Worm (Caenorhabditis elegans) whole organism, late embryonic: Measurements from ENCODE around the gene F11A5.13.

Experiments
- C08G9.2 ChIP-seq: sonication (generic microtip); optimal IDR thresholded peaks from 2 replicates; lab custom pipeline; 2016; ENCODE audit warnings: mild to moderate bottlenecking, missing genetic modification characterization, moderate library complexity, missing compliant biosample characterization
- C38D4.7 ChIP-seq: fragments of 200-800 bp; sonication (Bioruptor generic); optimal IDR thresholded peaks from 2 replicates; lab custom pipeline; 2018; ENCODE audit warnings: mild to moderate bottlenecking, missing genetic modification characterization, moderate library complexity, missing compliant biosample characterization
- F13H6.1 ChIP-seq: sonication (generic microtip); optimal IDR thresholded peaks from 2 replicates; lab custom pipeline; 2016; ENCODE audit warnings: missing genetic modification characterization, missing compliant biosample characterization
- K09A11.1 ChIP-seq: sonication (generic microtip); optimal IDR thresholded peaks from 2 replicates; lab custom pipeline; 2017; ENCODE audit warnings: antibody characterized with exemption, mild to moderate bottlenecking, missing genetic modification characterization, missing compliant biosample characterization; ENCODE audit not compliant: insufficient read depth
- ahr-1 ChIP-seq: sonication (generic microtip); optimal IDR thresholded peaks from 2 replicates; lab custom pipeline; 2016; ENCODE audit warnings: missing genetic modification characterization, missing compliant biosample characterization
- ceh-14 ChIP-seq: sonication (generic microtip); optimal IDR thresholded peaks from 2 replicates; lab custom pipeline; 2016; ENCODE audit warnings: missing genotype, missing genetic modification characterization, missing compliant biosample characterization
- ceh-19 ChIP-seq: fragments of 200-800 bp; sonication (Bioruptor generic); optimal IDR thresholded peaks from 2 replicates; lab custom pipeline; 2018; ENCODE audit warnings: mild to moderate bottlenecking, missing genetic modification characterization, missing compliant biosample characterization
- ceh-22 ChIP-seq: sonication (generic microtip); optimal IDR thresholded peaks from 2 replicates; lab custom pipeline; 2017; ENCODE audit warnings: missing biosample characterization, missing genetic modification characterization
- ceh-24 ChIP-seq: sonication (generic microtip); optimal IDR thresholded peaks from 2 replicates; lab custom pipeline; 2016; ENCODE audit warnings: mild to moderate bottlenecking, missing genetic modification characterization, missing compliant biosample characterization
- ceh-31 ChIP-seq: sonication (generic microtip); optimal IDR thresholded peaks from 2 replicates; lab custom pipeline; 2016; ENCODE audit warnings: missing genetic modification characterization, missing compliant biosample characterization
- ceh-9 ChIP-seq: sonication (generic microtip); optimal IDR thresholded peaks from 2 replicates; lab custom pipeline; 2016; ENCODE audit warnings: mild to moderate bottlenecking, missing genetic modification characterization, inconsistent platforms, missing compliant biosample characterization
- dmd-4 ChIP-seq: sonication (generic microtip); optimal IDR thresholded peaks from 2 replicates; lab custom pipeline; 2016; ENCODE audit warnings: borderline replicate concordance, missing genetic modification characterization, missing compliant biosample characterization
- elt-2 ChIP-seq: sonication (generic microtip); optimal IDR thresholded peaks from 2 replicates; lab custom pipeline; 2016; ENCODE audit warnings: missing genetic modification reagents, missing genetic modification characterization, missing compliant biosample characterization
- elt-4 ChIP-seq: sonication (generic microtip); optimal IDR thresholded peaks from 2 replicates; lab custom pipeline; 2016; ENCODE audit warnings: missing genetic modification characterization, missing compliant biosample characterization
- eyg-1 ChIP-seq: sonication (generic microtip); optimal IDR thresholded peaks from 2 replicates; lab custom pipeline; 2016; ENCODE audit warnings: missing genotype, missing genetic modification characterization, missing compliant biosample characterization
- hlh-15 ChIP-seq: sonication (generic microtip); optimal IDR thresholded peaks from 2 replicates; lab custom pipeline; 2016; ENCODE audit warnings: missing genetic modification characterization, missing compliant biosample characterization
- hlh-8 ChIP-seq: sonication (generic microtip); optimal IDR thresholded peaks from 2 replicates; lab custom pipeline; 2016; ENCODE audit warnings: missing genotype, missing genetic modification characterization, missing compliant biosample characterization
- lin-11 ChIP-seq: fragments of 200-800 bp; sonication (Bioruptor generic); optimal IDR thresholded peaks from 2 replicates; lab custom pipeline; 2018; ENCODE audit warnings: mild to moderate bottlenecking, missing genetic modification characterization, missing compliant biosample characterization
- madf-2 ChIP-seq: sonication (generic microtip); optimal IDR thresholded peaks from 2 replicates; lab custom pipeline; 2017; ENCODE audit warnings: missing genetic modification characterization, missing compliant biosample characterization
- mec-3 ChIP-seq: sonication (generic microtip); optimal IDR thresholded peaks from 2 replicates; lab custom pipeline; 2016; ENCODE audit warnings: borderline replicate concordance, missing genetic modification characterization, missing compliant biosample characterization
- nfya-1 ChIP-seq: sonication (generic microtip); optimal IDR thresholded peaks from 2 replicates; lab custom pipeline; 2017; ENCODE audit warnings: missing genetic modification characterization, mild to moderate bottlenecking, missing compliant biosample characterization, antibody characterized with exemption, moderate library complexity
- nhr-11 ChIP-seq: fragments of 150-350 bp; optimal IDR thresholded peaks from 2 replicates; lab custom pipeline; 2014; ENCODE audit warnings: missing biosample characterization, missing genetic modification characterization
- nhr-232 ChIP-seq: sonication (generic microtip); optimal IDR thresholded peaks from 2 replicates; lab custom pipeline; 2016; ENCODE audit warnings: missing genetic modification characterization, missing compliant biosample characterization
- npax-4 ChIP-seq: sonication (generic microtip); optimal IDR thresholded peaks from 2 replicates; lab custom pipeline; 2016; ENCODE audit warnings: missing genetic modification characterization, missing compliant biosample characterization
- odd-2 ChIP-seq: sonication (generic microtip); optimal IDR thresholded peaks from 2 replicates; lab custom pipeline; 2017; ENCODE audit warnings: antibody characterized with exemption, mild to moderate bottlenecking, missing genetic modification characterization, missing compliant biosample characterization
- pha-2 ChIP-seq: sonication (generic microtip); optimal IDR thresholded peaks from 2 replicates; lab custom pipeline; 2017; ENCODE audit warnings: mild to moderate bottlenecking, missing genetic modification characterization, missing compliant biosample characterization
- pha-4 ChIP-seq: fragments of 150-350 bp; optimal IDR thresholded peaks from 2 replicates; lab custom pipeline; 2018; ENCODE audit warnings: missing biosample characterization, missing genetic modification reagents, missing genetic modification characterization
- pqm-1 ChIP-seq: sonication (generic microtip); optimal IDR thresholded peaks from 2 replicates; lab custom pipeline; 2016; ENCODE audit warnings: missing genetic modification characterization, missing compliant biosample characterization
- pros-1 ChIP-seq: fragments of 150-350 bp; optimal IDR thresholded peaks from 2 replicates; lab custom pipeline; 2014; ENCODE audit warnings: missing biosample characterization, missing genetic modification reagents, missing genetic modification characterization
- rnt-1 ChIP-seq: sonication (generic microtip); optimal IDR thresholded peaks from 2 replicates; lab custom pipeline; 2016; ENCODE audit warnings: missing genetic modification characterization, missing compliant biosample characterization
- sox-2 ChIP-seq: fragments of 200-800 bp; sonication (Bioruptor generic); IDR thresholded peaks from 2 replicates; pipeline ENCODE4 v1.3.6; 2022; ENCODE audit warnings: missing genetic modification reagents, missing genetic modification characterization, missing compliant biosample characterization
- tbx-2 ChIP-seq: sonication (generic microtip); optimal IDR thresholded peaks from 2 replicates; lab custom pipeline; 2016; ENCODE audit warnings: missing genetic modification characterization, missing compliant biosample characterization
- tbx-7 ChIP-seq: sonication (generic microtip); optimal IDR thresholded peaks from 2 replicates; lab custom pipeline; 2016; ENCODE audit warnings: missing genotype, missing genetic modification characterization, missing compliant biosample characterization
- ttx-3 ChIP-seq: sonication (generic microtip); optimal IDR thresholded peaks from 2 replicates; lab custom pipeline; 2016; ENCODE audit warnings: missing genetic modification reagents, missing genetic modification characterization, missing compliant biosample characterization
- unc-3 ChIP-seq, 2 experiments: fragments of 200-800 bp in 1 of 2; sonication (Bioruptor generic) in 1 of 2; sonication (generic microtip) in 1 of 2; conservative IDR thresholded peaks in 1 of 2; optimal IDR thresholded peaks in 1 of 2; 2 replicates each; pipeline versions ENCODE4 v1.3.6 to Lab custom; 2016 to 2022; ENCODE audit warnings: missing compliant biosample characterization in 2 of 2, missing genetic modification characterization in 2 of 2, missing genetic modification reagents in 1 of 2
- unc-42 ChIP-seq: sonication (generic microtip); optimal IDR thresholded peaks from 2 replicates; lab custom pipeline; 2016; ENCODE audit warnings: missing genotype, missing genetic modification characterization, missing compliant biosample characterization
- ztf-16 ChIP-seq: sonication (generic microtip); optimal IDR thresholded peaks from 2 replicates; lab custom pipeline; 2017; ENCODE audit warnings: missing genetic modification characterization, missing compliant biosample characterization

Gene F11A5.13

ce11 chrV:16266514-16266913 is 40.0 kb upstream of the F11A5.13 start, which contains the start of gene T13F3.4:
T13F3.4 (minus strand) TSS chrV:16266614.
- TF ChIP-seq C08G9.2 (tag; lab: Kevin White, UChicago): no peak
- TF ChIP-seq sox-2 (GFP tag; lab: Robert Waterston, UW): no peak
- TF ChIP-seq ceh-9 (tag; lab: Kevin White, UChicago): no peak
- TF ChIP-seq unc-42: no peak
- TF ChIP-seq ceh-22 (tag; lab: Kevin White, UChicago): no peak
- no peak for TF ChIP-seq eyg-1 (tag; lab: Kevin White, UChicago)
- TF ChIP-seq F13H6.1 (tag; lab: Kevin White, UChicago): no peak

DNA sequence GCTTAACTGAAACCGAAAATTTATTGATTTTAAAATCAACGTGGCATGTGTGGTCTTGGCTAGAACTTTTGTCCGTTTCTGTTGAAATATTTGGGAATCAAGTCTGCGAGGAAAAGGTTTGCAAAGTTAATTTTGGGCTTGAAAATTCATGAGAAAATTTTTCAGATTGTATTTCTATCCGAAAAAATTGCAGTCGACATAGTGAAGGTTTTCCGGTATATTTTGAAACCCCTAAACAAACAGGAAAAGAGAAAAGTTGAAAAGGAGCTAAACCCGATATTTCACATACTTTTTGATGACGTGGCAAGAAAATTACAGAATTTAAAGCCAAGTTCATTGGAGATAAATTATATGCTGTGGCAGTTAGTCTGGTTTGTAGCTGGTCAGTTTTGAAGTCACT is 33.2 kb upstream of the F11A5.13 start, which contains the start of gene nhr-127:
Gene nhr-127, plus strand, starts transcription at position 301 of the 400 bp plus-strand sequence.
- TF ChIP-seq hlh-8 (tag; lab: Kevin White, UChicago) (no peak), tbx-7 (no peak), npax-4 (tag; lab: Kevin White, UChicago) (no peak), eyg-1 (tag; lab: Kevin White, UChicago) (no peak), rnt-1 (tag; lab: Kevin White, UChicago) (no peak), ceh-31 (tag; lab: Kevin White, UChicago) (no peak), lin-11 (tag; lab: Kevin White, UChicago) (no peak), unc-3 (GFP tag; conservative IDR thresholded peaks at IDR 0.05; lab: Robert Waterston, UW) (no peak), unc-3 (tag; optimal IDR thresholded peaks at IDR 0.05; lab: Kevin White, UChicago) (no peak), K09A11.1 (tag; lab: Kevin White, UChicago) (no peak), ceh-14 (tag; lab: Kevin White, UChicago) (no peak), odd-2 (tag; lab: Kevin White, UChicago) (no peak), dmd-4 (tag; lab: Kevin White, UChicago) (no peak), pha-4 (tag; lab: Kevin White, UChicago) (no peak), C38D4.7 (no peak), pros-1 (tag; lab: Kevin White, UChicago) (no peak), ceh-19 (GFP tag; lab: Kevin White, UChicago) (no peak), ceh-24 (no peak), ztf-16 (no peak), nhr-11 (tag; lab: Kevin White, UChicago) (no peak)

DNA sequence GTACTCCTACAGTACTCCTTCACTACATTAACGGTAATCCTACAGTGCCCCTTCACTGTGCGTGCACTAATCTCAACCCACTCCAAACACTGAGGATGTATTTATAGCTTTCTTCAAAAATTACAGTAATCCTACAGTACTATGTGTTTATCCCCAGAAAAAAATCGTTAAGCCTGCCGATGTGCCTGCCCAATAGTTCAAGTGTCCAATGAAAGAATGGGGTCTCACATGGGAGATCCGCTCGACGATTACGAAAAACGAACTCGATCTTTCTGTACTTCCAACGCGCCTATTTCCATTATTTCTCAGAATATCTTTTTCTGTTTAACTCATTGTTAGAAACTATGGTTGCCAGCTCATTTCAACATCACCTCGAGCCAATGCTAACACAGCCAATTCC is 31.7 kb upstream of the F11A5.13 start, which contains the start of gene nhr-218:
Gene nhr-218, plus strand, starts transcription at position 301 of the 400 bp plus-strand sequence.
- TF ChIP-seq pqm-1: no peak
- TF ChIP-seq nhr-232 (tag; lab: Kevin White, UChicago): no peak
- no peak for TF ChIP-seq elt-2 (tag; lab: Kevin White, UChicago)
- no peak for TF ChIP-seq ceh-22 (tag; lab: Kevin White, UChicago)
- TF ChIP-seq pha-2 (tag; lab: Kevin White, UChicago): no peak
- TF ChIP-seq rnt-1 (tag; lab: Kevin White, UChicago): no peak
- no peak for TF ChIP-seq madf-2 (tag; lab: Kevin White, UChicago)
- TF ChIP-seq ahr-1 (tag; lab: Kevin White, UChicago): no peak
- no peak for TF ChIP-seq ceh-9 (tag; lab: Kevin White, UChicago)
- no peak for TF ChIP-seq nfya-1 (tag; lab: Kevin White, UChicago)
- TF ChIP-seq lin-11 (tag; lab: Kevin White, UChicago): no peak
- no peak for TF ChIP-seq dmd-4 (tag; lab: Kevin White, UChicago)
- no peak for TF ChIP-seq mec-3 (tag; lab: Kevin White, UChicago)
- TF ChIP-seq pha-4 (tag; lab: Kevin White, UChicago): no peak
- no peak for TF ChIP-seq ttx-3
- no peak for TF ChIP-seq tbx-2
- no peak for TF ChIP-seq tbx-7
- TF ChIP-seq elt-4 (tag; lab: Kevin White, UChicago): no peak
- TF ChIP-seq hlh-15 (tag; lab: Kevin White, UChicago): no peak
- no peak for TF ChIP-seq K09A11.1 (tag; lab: Kevin White, UChicago)
